Worm (Caenorhabditis elegans) whole organism, L1 larva: ENCODE data around the gene orc-3.
A peak's percentile ranks its signal among the peaks of the same experiment; 100 is the strongest.

Experiments
- blmp-1 ChIP-seq: fragments of 150-350 bp; optimal IDR thresholded peaks from 2 replicates; lab custom pipeline; 2014; ENCODE audit warnings: missing biosample characterization, missing genetic modification characterization
- fkh-10 ChIP-seq: sonication (generic microtip); optimal IDR thresholded peaks from 2 replicates; lab custom pipeline; 2017; ENCODE audit warnings: missing biosample characterization, missing genetic modification reagents, missing genetic modification characterization
- fos-1 ChIP-seq: fragments of 150-350 bp; optimal IDR thresholded peaks from 2 replicates; lab custom pipeline; 2014; ENCODE audit warnings: missing biosample characterization, missing genetic modification characterization
- lin-39 ChIP-seq: fragments of 150-350 bp; optimal IDR thresholded peaks from 2 replicates; lab custom pipeline; 2014; ENCODE audit warnings: missing biosample characterization, missing genetic modification reagents, missing genetic modification characterization
- mep-1 ChIP-seq: fragments of 150-350 bp; optimal IDR thresholded peaks from 2 replicates; lab custom pipeline; 2014; ENCODE audit warnings: missing biosample characterization, missing genetic modification characterization
- nhr-28 ChIP-seq: fragments of 150-350 bp; optimal IDR thresholded peaks from 2 replicates; lab custom pipeline; 2014; ENCODE audit warnings: missing biosample characterization, missing genetic modification characterization
- pag-3 ChIP-seq: sonication (generic microtip); optimal IDR thresholded peaks from 2 replicates; lab custom pipeline; 2017; ENCODE audit warnings: missing genetic modification characterization, mild to moderate bottlenecking, missing compliant biosample characterization, antibody characterized with exemption, borderline replicate concordance; ENCODE audit not compliant: insufficient read depth
- ztf-4 ChIP-seq: fragments of 150-350 bp; optimal IDR thresholded peaks from 2 replicates; lab custom pipeline; 2014; ENCODE audit warnings: missing biosample characterization, missing genetic modification characterization

DNA sequence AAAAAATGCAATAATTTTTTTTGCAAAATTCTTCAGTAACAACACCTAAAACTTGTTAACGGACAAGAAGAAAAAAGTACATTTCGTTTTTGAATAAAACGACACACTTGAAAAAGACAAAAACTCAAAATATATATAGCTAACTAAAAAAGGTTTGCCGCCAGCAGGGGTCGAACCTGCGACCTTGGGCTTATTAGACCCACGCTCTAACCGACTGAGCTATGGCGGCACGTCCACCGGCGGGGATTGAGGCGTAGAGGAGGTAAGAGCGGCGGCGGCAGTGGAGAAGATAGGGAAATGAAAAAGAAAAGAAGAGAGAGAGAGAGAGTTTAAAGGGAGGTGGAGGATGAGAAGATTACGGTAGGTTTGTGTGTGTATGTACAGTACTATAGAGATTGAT lies 10.3 kb downstream of the orc-3 start:
- TF ChIP-seq pag-3 (tag; lab: Kevin White, UChicago) (no peak), blmp-1 (no peak), fkh-10 (GFP tag; lab: Kevin White, UChicago) (no peak), nhr-28 (no peak), ztf-4 (tag; lab: Kevin White, UChicago) (no peak), fos-1 (tag; lab: Kevin White, UChicago) (no peak), mep-1 (tag; lab: Kevin White, UChicago) (peak; percentile 29), lin-39 (tag; lab: Kevin White, UChicago) (no peak)
